Fruit fly (Drosophila melanogaster): Measurements from ENCODE around the gene CG5509.

CG5509 gene

dm6 chr3R:12451888-12452514 is at the start of gene CG5509:
Gene CG5509, plus strand, starts transcription at chr3R:12452464.
- no peak for TF ChIP-seq GATAd (GFP tag; optimal IDR thresholded peaks at IDR 0.05)

DNA sequence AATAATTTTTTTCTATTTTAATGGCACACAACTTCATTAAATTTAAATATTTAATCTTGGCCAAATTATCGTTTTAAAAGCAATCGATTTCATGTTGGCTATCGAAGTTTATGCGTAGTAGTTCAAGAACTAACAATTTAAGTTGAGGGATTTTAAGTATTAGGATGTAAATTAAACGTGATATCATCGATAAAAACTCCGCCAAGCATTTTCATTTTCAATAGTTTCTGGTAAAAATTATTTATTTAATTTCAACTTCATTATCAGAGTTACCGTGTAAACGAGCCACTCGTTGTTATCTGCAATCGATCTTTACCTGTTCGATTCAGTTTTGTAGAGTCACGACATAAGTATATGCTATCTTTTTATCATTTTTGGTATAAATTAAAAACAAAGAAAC is 49.3 kb upstream of the CG5509 start:
- peak; percentile 99 for TF ChIP-seq Sp1 (GFP tag; optimal IDR thresholded peaks at IDR 0.05)
- TF ChIP-seq sage (GFP tag; optimal IDR thresholded peaks at IDR 0.05): peak; percentile 99
- TF ChIP-seq lola (GFP tag; optimal IDR thresholded peaks at IDR 0.05): no peak
- TF ChIP-seq sv (GFP tag; optimal IDR thresholded peaks at IDR 0.05): peak; percentile 94
- TF ChIP-seq psq (GFP tag; optimal IDR thresholded peaks at IDR 0.05): peak; percentile 84
- no peak for TF ChIP-seq Dif (GFP tag; optimal IDR thresholded peaks at IDR 0.05; ENCODE audit: partially characterized antibody)
- no peak for TF ChIP-seq Vsx2 (GFP tag; optimal IDR thresholded peaks at IDR 0.05; ENCODE audit: partially characterized antibody)
- TF ChIP-seq CG9705 (GFP tag; optimal IDR thresholded peaks at IDR 0.05): peak; percentile 100
- TF ChIP-seq OdsH (GFP tag; optimal IDR thresholded peaks at IDR 0.05): peak; percentile 95
- TF ChIP-seq Abd-B (GFP tag; optimal IDR thresholded peaks at IDR 0.05): no peak
- TF ChIP-seq HLH106 (tag; optimal IDR thresholded peaks at IDR 0.05): peak; percentile 98
- peak; percentile 90 for TF ChIP-seq Rel (GFP tag; optimal IDR thresholded peaks at IDR 0.05)
- peak; percentile 93 for TF ChIP-seq Rel (tag; optimal IDR thresholded peaks at IDR 0.05)
- peak; percentile 84 for TF ChIP-seq Jra (GFP tag; optimal IDR thresholded peaks at IDR 0.05)
- TF ChIP-seq Hr83 (GFP tag; optimal IDR thresholded peaks at IDR 0.05; ENCODE audit: poor library complexity, severe bottlenecking): peak; percentile 92
- TF ChIP-seq dsf (GFP tag; optimal IDR thresholded peaks at IDR 0.05; ENCODE audit: borderline replicate concordance): peak; percentile 88
- no peak for TF ChIP-seq Myc (optimal IDR thresholded peaks at IDR 0.05)
- no peak for TF ChIP-seq N (GFP tag; optimal IDR thresholded peaks at IDR 0.05)
- peak; percentile 94 for TF ChIP-seq fru (GFP tag; optimal IDR thresholded peaks at IDR 0.05)
- TF ChIP-seq woc (GFP tag; optimal IDR thresholded peaks at IDR 0.05): peak; percentile 86
- peak; percentile 94 for TF ChIP-seq Hnf4 (GFP tag; optimal IDR thresholded peaks at IDR 0.05)
- TF ChIP-seq usp (GFP tag; optimal IDR thresholded peaks at IDR 0.05): no peak
- peak; percentile 89 for TF ChIP-seq ey (GFP tag; optimal IDR thresholded peaks at IDR 0.05)
- TF ChIP-seq GATAd (GFP tag; optimal IDR thresholded peaks at IDR 0.05): peak; percentile 36
- TF ChIP-seq h (GFP tag; optimal IDR thresholded peaks at IDR 0.05): peak; percentile 99
- TF ChIP-seq Mio (GFP tag; optimal IDR thresholded peaks at IDR 0.05): peak; percentile 59
- peak; percentile 95 for TF ChIP-seq brk (GFP tag; optimal IDR thresholded peaks at IDR 0.05)
- no peak for TF ChIP-seq dl (GFP tag; optimal IDR thresholded peaks at IDR 0.05; ENCODE audit: insufficient read depth in 1 of 2, partially characterized antibody in 2 of 2)
- no peak for TF ChIP-seq tai (GFP tag; optimal IDR thresholded peaks at IDR 0.05)
- TF ChIP-seq Hr78 (GFP tag; optimal IDR thresholded peaks at IDR 0.05): no peak
- TF ChIP-seq jim (GFP tag; optimal IDR thresholded peaks at IDR 0.05): no peak
- TF ChIP-seq Dfd (GFP tag; optimal IDR thresholded peaks at IDR 0.05): no peak
- peak; percentile 89 to 96 for TF ChIP-seq foxo (GFP tag; optimal IDR thresholded peaks at IDR 0.05)
- peak; percentile 94 for TF ChIP-seq CG32264 (GFP tag; optimal IDR thresholded peaks at IDR 0.05)
- no peak for TF ChIP-seq CrebA (GFP tag; optimal IDR thresholded peaks at IDR 0.05; ENCODE audit: borderline replicate concordance)
- peak; percentile 99 for TF ChIP-seq dmrt93B (GFP tag; optimal IDR thresholded peaks at IDR 0.05)
- TF ChIP-seq rgr (GFP tag; optimal IDR thresholded peaks at IDR 0.05): peak; percentile 97
- TF ChIP-seq pan (optimal IDR thresholded peaks at IDR 0.05): no peak
- peak; percentile 95 for TF ChIP-seq br (GFP tag; optimal IDR thresholded peaks at IDR 0.05)

DNA sequence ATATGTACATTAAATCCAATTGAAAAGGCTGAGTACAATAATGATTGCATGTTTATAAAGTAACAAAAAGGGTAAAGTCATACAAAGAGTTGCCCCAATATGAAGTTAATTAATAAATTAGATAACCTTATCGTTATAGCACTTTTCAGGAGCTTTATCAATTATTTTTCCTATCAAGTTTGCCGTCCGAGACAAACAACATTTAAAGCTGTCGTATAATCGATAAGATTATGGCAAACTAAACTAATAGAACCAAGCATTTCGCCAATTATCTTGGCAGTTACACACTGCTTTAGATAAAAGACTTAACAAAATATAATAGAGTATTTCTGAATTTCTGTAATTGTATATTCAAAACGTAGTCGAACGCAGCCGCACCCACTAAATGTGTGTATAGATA is 47.1 kb upstream of the CG5509 start:
- TF ChIP-seq pan (optimal IDR thresholded peaks at IDR 0.05): no peak
- TF ChIP-seq Dfd (GFP tag; optimal IDR thresholded peaks at IDR 0.05): no peak
- TF ChIP-seq GATAd (GFP tag; optimal IDR thresholded peaks at IDR 0.05): no peak
- TF ChIP-seq Dif (GFP tag; optimal IDR thresholded peaks at IDR 0.05; ENCODE audit: partially characterized antibody): no peak
- TF ChIP-seq Vsx2 (GFP tag; optimal IDR thresholded peaks at IDR 0.05; ENCODE audit: partially characterized antibody): no peak
- TF ChIP-seq Abd-B (GFP tag; optimal IDR thresholded peaks at IDR 0.05): no peak
- TF ChIP-seq Jra (GFP tag; optimal IDR thresholded peaks at IDR 0.05): no peak
- no peak for TF ChIP-seq brk (GFP tag; optimal IDR thresholded peaks at IDR 0.05)
- no peak for TF ChIP-seq Hr83 (GFP tag; optimal IDR thresholded peaks at IDR 0.05; ENCODE audit: poor library complexity, severe bottlenecking)
- no peak for TF ChIP-seq br (GFP tag; optimal IDR thresholded peaks at IDR 0.05)
- TF ChIP-seq dmrt93B (GFP tag; optimal IDR thresholded peaks at IDR 0.05): no peak
- TF ChIP-seq HLH106 (tag; optimal IDR thresholded peaks at IDR 0.05): no peak
- no peak for TF ChIP-seq dl (GFP tag; optimal IDR thresholded peaks at IDR 0.05; ENCODE audit: insufficient read depth in 1 of 2, partially characterized antibody in 2 of 2)
- no peak for TF ChIP-seq Sp1 (GFP tag; optimal IDR thresholded peaks at IDR 0.05)
- TF ChIP-seq OdsH (GFP tag; optimal IDR thresholded peaks at IDR 0.05): no peak
